Fruit fly (Drosophila melanogaster): ENCODE measurements around the gene CG44422.
A peak's percentile ranks its signal among the peaks of the same experiment; 100 is the strongest.

DNA sequence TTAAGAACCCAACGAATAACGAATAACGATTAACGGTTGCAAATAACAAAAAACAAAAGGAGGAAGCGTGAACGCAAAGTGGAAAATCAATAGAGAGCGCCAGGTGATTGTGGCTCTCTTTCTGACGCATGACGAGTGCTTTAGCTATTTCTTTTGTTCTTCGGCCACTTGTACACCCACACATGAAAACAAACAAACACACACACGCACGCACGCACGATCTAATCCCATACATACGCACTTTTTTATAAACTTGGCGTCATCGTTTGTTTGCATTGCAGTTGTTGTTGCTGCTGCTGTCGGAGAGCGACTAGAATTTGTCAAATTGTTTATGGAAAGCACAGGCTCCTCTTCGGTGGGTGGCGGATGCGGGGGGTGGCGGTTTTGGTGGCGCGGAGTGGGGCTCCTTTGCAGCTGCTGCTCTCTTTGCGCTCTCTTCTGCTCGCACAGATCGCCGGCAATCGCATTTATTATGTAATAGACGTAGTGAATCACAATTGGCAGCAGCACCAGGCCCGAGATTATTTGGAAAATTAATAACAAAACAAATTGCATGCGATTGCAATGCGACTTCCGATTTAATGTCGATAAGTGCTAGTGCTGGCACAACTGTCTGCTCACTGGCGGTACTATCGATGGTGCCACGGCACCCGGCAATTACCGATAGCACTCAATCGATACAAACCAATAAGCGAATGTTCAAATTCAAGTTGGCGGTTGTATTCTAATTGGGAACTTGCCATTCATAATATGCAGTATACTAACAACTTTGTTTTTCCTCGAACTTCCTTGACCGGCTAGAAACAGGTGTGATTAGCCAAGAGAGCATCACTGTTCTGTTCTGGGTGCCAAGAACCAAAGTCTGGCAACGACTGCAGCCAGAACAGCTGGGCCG lies 36.6 kb upstream of the CG44422 start:
- TF ChIP-seq usp (GFP tag; optimal IDR thresholded peaks at IDR 0.05) (no peak), br (GFP tag; optimal IDR thresholded peaks at IDR 0.05) (peak; percentile 20), Mio (GFP tag; optimal IDR thresholded peaks at IDR 0.05) (no peak), psq (GFP tag; optimal IDR thresholded peaks at IDR 0.05) (peak; percentile 95), fru (GFP tag; optimal IDR thresholded peaks at IDR 0.05) (peak; percentile 38), Dfd (GFP tag; optimal IDR thresholded peaks at IDR 0.05) (no peak), dmrt93B (GFP tag; optimal IDR thresholded peaks at IDR 0.05) (no peak), GATAd (GFP tag; optimal IDR thresholded peaks at IDR 0.05) (peak; percentile 20), CG32264 (GFP tag; optimal IDR thresholded peaks at IDR 0.05) (no peak), h (GFP tag; optimal IDR thresholded peaks at IDR 0.05) (peak; percentile 78)

All from whole organism, wandering third instar larva.